Worm (Caenorhabditis elegans) whole organism, young adult: ENCODE measurements around the gene chil-3.

Source experiments
- B0261.1 ChIP-seq: sonication (generic microtip); optimal IDR thresholded peaks from 2 replicates; lab custom pipeline; 2016; ENCODE audit warnings: mild to moderate bottlenecking, missing genetic modification characterization, moderate library complexity, missing compliant biosample characterization
- attf-6 ChIP-seq: fragments of 200-800 bp; sonication (Bioruptor generic); IDR thresholded peaks from 2 replicates; pipeline ENCODE4 v1.3.6; 2022; ENCODE audit warnings: missing genetic modification reagents, missing genetic modification characterization, missing compliant biosample characterization
- nfya-1 ChIP-seq: sonication (generic microtip); optimal IDR thresholded peaks from 2 replicates; lab custom pipeline; 2017; ENCODE audit warnings: antibody characterized with exemption, missing compliant biosample characterization, missing genetic modification characterization, borderline replicate concordance; ENCODE audit not compliant: insufficient read depth
- nfya-2 ChIP-seq: fragments of 200-800 bp; sonication (Bioruptor generic); IDR thresholded peaks from 2 replicates; pipeline ENCODE4 v1.3.6; 2022; ENCODE audit warnings: missing genetic modification reagents, missing genetic modification characterization, missing compliant biosample characterization

ce11 chrII:9826946-9827345 lies 34.3 kb downstream of the chil-3 start:
- no peak for TF ChIP-seq B0261.1
- no peak for TF ChIP-seq nfya-2 (GFP tag; lab: Robert Waterston, UW)
- TF ChIP-seq nfya-1 (tag; lab: Kevin White, UChicago) = no peak
- TF ChIP-seq attf-6 = no peak
